Worm (Caenorhabditis elegans) whole organism, young adult: ENCODE measurements around the gene maoc-1.

ENCODE experiments used
- B0019.2 ChIP-seq: fragments of 200-800 bp; sonication (Bioruptor generic); conservative IDR thresholded peaks from 2 replicates; pipeline ENCODE4 v1.3.6; 2022; ENCODE audit warnings: missing genetic modification reagents, missing genetic modification characterization, missing compliant biosample characterization
- T26A5.8 ChIP-seq: sonication (generic microtip); optimal IDR thresholded peaks from 2 replicates; lab custom pipeline; 2016; ENCODE audit warnings: missing genetic modification characterization, missing compliant biosample characterization
- Y53F4B.3 ChIP-seq: fragments of 200-800 bp; sonication (Bioruptor generic); IDR thresholded peaks from 2 replicates; pipeline ENCODE4 v1.3.6; 2022; ENCODE audit warnings: missing genetic modification reagents, missing genetic modification characterization, missing compliant biosample characterization
- dpl-1 ChIP-seq: fragments of 150-350 bp; optimal IDR thresholded peaks from 2 replicates; lab custom pipeline; 2014; ENCODE audit warnings: missing biosample characterization, missing genetic modification reagents, missing genetic modification characterization
- hmg-20 ChIP-seq: fragments of 200-800 bp; sonication (Bioruptor generic); IDR thresholded peaks from 2 replicates; pipeline ENCODE4 v1.3.6; 2022; ENCODE audit warnings: missing genetic modification reagents, missing genetic modification characterization, missing compliant biosample characterization
- let-526 ChIP-seq: fragments of 200-800 bp; sonication (Bioruptor generic); IDR thresholded peaks from 2 replicates; pipeline ENCODE4 v1.3.6; 2022; ENCODE audit warnings: missing genetic modification reagents, missing genetic modification characterization, missing compliant biosample characterization
- nhr-90 ChIP-seq: sonication (generic microtip); optimal IDR thresholded peaks from 2 replicates; lab custom pipeline; 2016; ENCODE audit warnings: missing genotype, mild to moderate bottlenecking, missing genetic modification characterization, missing compliant biosample characterization
- unc-62 ChIP-seq: fragments of 150-350 bp; optimal IDR thresholded peaks from 2 replicates; lab custom pipeline; 2014; ENCODE audit warnings: missing biosample characterization, missing genetic modification reagents, missing genetic modification characterization

ce11 chrII:7238791-7239190, 42.7 kb downstream of the maoc-1 start:
- no peak for TF ChIP-seq B0019.2 (GFP tag; lab: Robert Waterston, UW)
- TF ChIP-seq nhr-90 (tag; lab: Kevin White, UChicago): no peak
- no peak for TF ChIP-seq hmg-20 (GFP tag; lab: Robert Waterston, UW)
- no peak for TF ChIP-seq unc-62
- TF ChIP-seq T26A5.8 (tag; lab: Kevin White, UChicago): no peak
- TF ChIP-seq Y53F4B.3 (GFP tag; lab: Robert Waterston, UW): no peak
- TF ChIP-seq dpl-1 (GFP tag; lab: Kevin White, UChicago): no peak
- TF ChIP-seq let-526 (GFP tag; lab: Robert Waterston, UW): no peak
